Fruit fly (Drosophila melanogaster): ENCODE measurements around the gene Skel.

Gene Skel

DNA sequence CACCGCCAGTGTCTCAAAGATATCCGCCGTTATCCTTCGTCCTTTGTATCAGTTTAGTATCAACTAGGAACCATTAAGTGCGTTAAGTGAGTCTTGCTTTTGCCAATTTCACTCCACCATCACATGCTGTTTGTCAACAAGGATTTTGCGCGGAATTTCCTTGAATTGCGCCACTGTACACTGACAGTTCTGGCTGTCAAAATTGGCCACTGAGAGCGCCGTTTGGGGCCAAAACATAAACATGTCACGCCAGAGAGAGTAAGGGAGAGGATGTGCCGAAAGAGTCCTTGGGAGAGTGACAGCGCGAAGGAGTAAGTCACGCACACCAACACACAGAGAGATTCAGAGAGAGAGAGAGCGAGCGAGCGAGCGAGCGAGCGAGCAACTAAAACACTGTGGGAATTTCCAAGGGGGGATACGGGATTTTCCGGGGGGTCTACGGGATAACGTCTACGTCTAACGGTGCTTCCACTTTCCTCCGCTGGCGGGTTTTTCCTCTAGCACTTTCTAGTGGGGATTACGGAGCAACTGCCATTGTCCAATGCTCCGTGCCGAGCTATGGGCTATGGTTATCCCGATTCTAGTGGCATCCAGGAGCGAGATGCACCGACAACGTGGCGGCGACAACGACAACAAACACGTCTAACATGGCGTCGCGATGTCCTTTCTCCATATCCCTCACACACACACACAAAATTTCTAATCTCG lies 47.9 kb upstream of the Skel start (continued):
- TF ChIP-seq Sry-β (GFP tag; optimal IDR thresholded peaks at IDR 0.05) (no peak), CG12744 (GFP tag; optimal IDR thresholded peaks at IDR 0.05) (no peak), vnd (GFP tag; IDR thresholded peaks at IDR 0.05; ENCODE audit: partially characterized antibody) (no peak), salm (tag; optimal IDR thresholded peaks at IDR 0.05) (no peak), slp2 (GFP tag; optimal IDR thresholded peaks at IDR 0.05) (no peak), crp (GFP tag; optimal IDR thresholded peaks at IDR 0.05) (no peak), CG11695 (GFP tag; IDR thresholded peaks at IDR 0.05) (no peak), CG1647 (GFP tag; optimal IDR thresholded peaks at IDR 0.05) (no peak), D (optimal IDR thresholded peaks at IDR 0.05) (peak; percentile 35), D (GFP tag; optimal IDR thresholded peaks at IDR 0.05) (no peak), Side (GFP tag; optimal IDR thresholded peaks at IDR 0.05) (no peak), CG32772 (GFP tag; IDR thresholded peaks at IDR 0.05) (no peak), tup (GFP tag; optimal IDR thresholded peaks at IDR 0.05) (no peak), pros (GFP tag; optimal IDR thresholded peaks at IDR 0.05) (no peak), ab (GFP tag; optimal IDR thresholded peaks at IDR 0.05) (no peak), Med (GFP tag) (peak; percentile 40), Trl (optimal IDR thresholded peaks at IDR 0.05) (peak; percentile 79 to 85), Trl (GFP tag; optimal IDR thresholded peaks at IDR 0.05) (peak; percentile 1), nom (GFP tag; optimal IDR thresholded peaks at IDR 0.05) (no peak), CG17612 (GFP tag; IDR thresholded peaks at IDR 0.05) (no peak), Dp (GFP tag; optimal IDR thresholded peaks at IDR 0.05) (no peak), zfh1 (GFP tag; IDR thresholded peaks at IDR 0.05) (no peak), ATbp (GFP tag; optimal IDR thresholded peaks at IDR 0.05) (no peak), Vsx1 (GFP tag; optimal IDR thresholded peaks at IDR 0.05) (no peak), cg (GFP tag; optimal IDR thresholded peaks at IDR 0.05) (peak; percentile 9), crol (GFP tag; IDR thresholded peaks at IDR 0.05) (peak; percentile 59), dpn (GFP tag; optimal IDR thresholded peaks at IDR 0.05) (no peak), CG33213 (GFP tag; optimal IDR thresholded peaks at IDR 0.05) (no peak), NK7.1 (GFP tag; optimal IDR thresholded peaks at IDR 0.05) (no peak), hkb (optimal IDR thresholded peaks at IDR 0.05) (no peak), hkb (GFP tag; IDR thresholded peaks at IDR 0.05) (0 out of 2 replicates have a peak, but pooled peaks have one; percentile 14), tna (GFP tag; IDR thresholded peaks at IDR 0.05; ENCODE audit: partially characterized antibody) (no peak), CG4707 (GFP tag; optimal IDR thresholded peaks at IDR 0.05) (peak; percentile 81), Deaf1 (tag; optimal IDR thresholded peaks at IDR 0.05) (peak; percentile 23), ato (GFP tag; IDR thresholded peaks at IDR 0.05; ENCODE audit: partially characterized antibody) (no peak), GATAe (GFP tag; conservative IDR thresholded peaks at IDR 0.05) (no peak), CG7357 (GFP tag; IDR thresholded peaks at IDR 0.05) (no peak), lmd (GFP tag; IDR thresholded peaks at IDR 0.05) (peak; percentile 13; the same call in 1 of the 2 replicates), CG2889 (GFP tag; IDR thresholded peaks at IDR 0.05) (no peak), zfh2 (GFP tag; optimal IDR thresholded peaks at IDR 0.05) (no peak), onecut (GFP tag; IDR thresholded peaks at IDR 0.05) (no peak), bbx (GFP tag; IDR thresholded peaks at IDR 0.05; ENCODE audit: partially characterized antibody) (no peak), mam (GFP tag; optimal IDR thresholded peaks at IDR 0.05) (no peak), CG4854 (GFP tag; optimal IDR thresholded peaks at IDR 0.05) (no peak), CG18262 (tag; optimal IDR thresholded peaks at IDR 0.05) (no peak), CG18619 (GFP tag; optimal IDR thresholded peaks at IDR 0.05) (no peak), CG1832 (GFP tag; optimal IDR thresholded peaks at IDR 0.05) (peak; percentile 36), CG18764 (GFP tag; optimal IDR thresholded peaks at IDR 0.05) (no peak), nerfin-1 (tag; optimal IDR thresholded peaks at IDR 0.05) (peak; percentile 45), Eip74EF (GFP tag; optimal IDR thresholded peaks at IDR 0.05) (no peak)

All from whole organism, embryonic.